Worm (Caenorhabditis elegans) whole organism, L1 larva: ENCODE data around the gene T19H12.2.

Experiments used
- ama-1 ChIP-seq: fragments of 150-350 bp; optimal IDR thresholded peaks from 2 replicates; lab custom pipeline; 2014
- ceh-82 ChIP-seq, 3 experiments: fragments of 150-350 bp in 1 of 3; sonication (generic microtip) in 2 of 3; optimal IDR thresholded peaks; 2 replicates each; lab custom pipeline; 2014 to 2017; ENCODE audit warnings: missing biosample characterization in 3 of 3, missing genetic modification characterization in 3 of 3
- lsy-2 ChIP-seq, 2 experiments: fragments of 150-350 bp; optimal IDR thresholded peaks; 2 replicates each; lab custom pipeline; 2014; ENCODE audit warnings: missing biosample characterization in 2 of 2, missing genetic modification characterization in 2 of 2
- nhr-11 ChIP-seq: fragments of 150-350 bp; optimal IDR thresholded peaks from 2 replicates; lab custom pipeline; 2014; ENCODE audit warnings: missing biosample characterization, missing genetic modification characterization
- nhr-20 ChIP-seq: sonication (generic microtip); optimal IDR thresholded peaks from 2 replicates; lab custom pipeline; 2016; ENCODE audit warnings: mild to moderate bottlenecking, missing genetic modification characterization, missing compliant biosample characterization
- tbx-2 ChIP-seq: sonication (generic microtip); optimal IDR thresholded peaks from 2 replicates; lab custom pipeline; 2016; ENCODE audit warnings: missing genetic modification characterization, missing compliant biosample characterization
- unc-98 ChIP-seq: fragments of 200-800 bp; sonication (Bioruptor generic); IDR thresholded peaks from 2 replicates; pipeline ENCODE4 v1.3.6; 2022; ENCODE audit warnings: missing genetic modification characterization, missing compliant biosample characterization
- xbp-1 ChIP-seq: sonication (generic microtip); optimal IDR thresholded peaks from 2 replicates; lab custom pipeline; 2016; ENCODE audit warnings: missing genetic modification characterization, missing compliant biosample characterization
- ztf-11 ChIP-seq, 2 experiments: sonication (generic microtip); optimal IDR thresholded peaks; 2 replicates each; lab custom pipeline; 2016 to 2017; ENCODE audit warnings: missing genetic modification characterization in 2 of 2, missing biosample characterization in 1 of 2, missing compliant biosample characterization in 1 of 2

ce11 chrV:4920690-4921152 is 30.5 kb downstream of the T19H12.2 start, which contains the start of the genes C02E7.8 and srh-23:
- TF ChIP-seq tbx-2 (tag; lab: Kevin White, UChicago) (no peak), nhr-11 (no peak), xbp-1 (tag; lab: Kevin White, UChicago) (no peak), ceh-82 (tag; optimal IDR thresholded peaks at IDR 0.05; lab: Kevin White, UChicago) (no peak), ama-1 (lab: Kevin White, UChicago) (no peak), nhr-20 (tag; lab: Kevin White, UChicago) (no peak), ztf-11 (tag; optimal IDR thresholded peaks at IDR 0.05; lab: Kevin White, UChicago) (no peak), unc-98 (GFP tag; lab: Robert Waterston, UW) (no peak), lsy-2 (tag; optimal IDR thresholded peaks at IDR 0.05; lab: Kevin White, UChicago) (no peak)
